Fruit fly (Drosophila melanogaster) whole organism, embryonic: ENCODE measurements around the gene Ada1-1.

Experiments
- Atf-2 ChIP-seq: fragments of 200-800 bp; sonication (Bioruptor generic); optimal IDR thresholded peaks from 2 replicates; lab custom pipeline; 2016; ENCODE audit warnings: missing biosample characterization, missing genetic modification characterization
- B-H2 ChIP-seq: fragments of 200-800 bp; sonication (Bioruptor generic); optimal IDR thresholded peaks from 2 replicates; lab custom pipeline; 2018; ENCODE audit warnings: missing biosample characterization, mild to moderate bottlenecking, missing genetic modification characterization
- BtbVII ChIP-seq: fragments of 200-800 bp; sonication (Bioruptor generic); optimal IDR thresholded peaks from 3 replicates; lab custom pipeline; 2017; ENCODE audit warnings: missing biosample characterization, mild to moderate bottlenecking, missing genetic modification characterization
- CG10979 ChIP-seq: fragments of 200-800 bp; sonication (Bioruptor generic); optimal IDR thresholded peaks from 2 replicates; lab custom pipeline; 2018; ENCODE audit warnings: missing biosample characterization, mild to moderate bottlenecking, missing genetic modification characterization, moderate library complexity
- CG11398 ChIP-seq: fragments of 200-800 bp; sonication (Bioruptor generic); optimal IDR thresholded peaks from 2 replicates; lab custom pipeline; 2016; ENCODE audit warnings: missing biosample characterization, missing genetic modification characterization
- CG11456 ChIP-seq: fragments of 200-800 bp; sonication (Bioruptor generic); IDR thresholded peaks from 3 replicates; pipeline ENCODE4 v1.3.6; 2022; ENCODE audit warnings: missing biosample characterization, missing genetic modification characterization
- CG12769 ChIP-seq: fragments of 200-800 bp; sonication (Bioruptor generic); optimal IDR thresholded peaks from 2 replicates; lab custom pipeline; 2019; ENCODE audit warnings: missing biosample characterization, mild to moderate bottlenecking, missing genetic modification characterization, moderate library complexity
- CG13894 ChIP-seq: fragments of 200-800 bp; sonication (Bioruptor generic); optimal IDR thresholded peaks from 3 replicates; lab custom pipeline; 2018; ENCODE audit warnings: missing biosample characterization, mild to moderate bottlenecking, missing genetic modification characterization, moderate library complexity
- CG15073 ChIP-seq: fragments of 200-800 bp; sonication (Bioruptor generic); optimal IDR thresholded peaks from 2 replicates; lab custom pipeline; 2016; ENCODE audit warnings: missing biosample characterization, missing genetic modification characterization
- CG1647 ChIP-seq: fragments of 200-800 bp; sonication (Bioruptor generic); optimal IDR thresholded peaks from 3 replicates; lab custom pipeline; 2016; ENCODE audit warnings: missing biosample characterization, missing genetic modification characterization
- CG16863 ChIP-seq: fragments of 200-800 bp; sonication (Bioruptor generic); optimal IDR thresholded peaks from 3 replicates; lab custom pipeline; 2016; ENCODE audit warnings: missing biosample characterization, missing genetic modification characterization
- CG17912 ChIP-seq: fragments of 200-800 bp; sonication (Bioruptor generic); optimal IDR thresholded peaks from 2 replicates; lab custom pipeline; 2018; ENCODE audit warnings: missing biosample characterization, mild to moderate bottlenecking, missing genetic modification characterization
- CG1792 ChIP-seq: fragments of 200-800 bp; sonication (Bioruptor generic); optimal IDR thresholded peaks from 2 replicates; lab custom pipeline; 2016; ENCODE audit warnings: missing biosample characterization, missing genetic modification characterization
- CG18599 ChIP-seq: fragments of 200-800 bp; sonication (Bioruptor generic); optimal IDR thresholded peaks from 3 replicates; lab custom pipeline; 2017; ENCODE audit warnings: missing biosample characterization, missing genetic modification characterization, mild to moderate bottlenecking, moderate library complexity, missing genetic modification reagents
- CG2712 ChIP-seq: fragments of 200-800 bp; optimal IDR thresholded peaks from 3 replicates; lab custom pipeline; 2019; ENCODE audit warnings: missing biosample characterization, mild to moderate bottlenecking, missing genetic modification characterization, moderate library complexity
- CG32772 ChIP-seq: fragments of 200-800 bp; sonication (Bioruptor generic); IDR thresholded peaks from 2 replicates; pipeline ENCODE4 v1.3.6; 2022; ENCODE audit warnings: missing biosample characterization, missing genetic modification characterization
- CG3407 ChIP-seq: fragments of 200-800 bp; sonication (Bioruptor generic); optimal IDR thresholded peaks from 2 replicates; lab custom pipeline; 2018; ENCODE audit warnings: missing biosample characterization, mild to moderate bottlenecking, missing genetic modification characterization
- CG3847 ChIP-seq: fragments of 200-800 bp; sonication (Bioruptor generic); IDR thresholded peaks from 2 replicates; pipeline ENCODE4 v1.3.6; 2022; ENCODE audit warnings: missing biosample characterization, missing genetic modification characterization
- CG3995 ChIP-seq: fragments of 200-800 bp; sonication (Bioruptor generic); optimal IDR thresholded peaks from 3 replicates; lab custom pipeline; 2016; ENCODE audit warnings: missing biosample characterization, missing genetic modification characterization
- CG43689 ChIP-seq: fragments of 200-800 bp; sonication (Bioruptor generic); IDR thresholded peaks from 2 replicates; pipeline ENCODE4 v1.3.6; 2022; ENCODE audit warnings: missing biosample characterization, missing genetic modification characterization
- CG4854 ChIP-seq: fragments of 200-800 bp; sonication (Bioruptor generic); optimal IDR thresholded peaks from 2 replicates; lab custom pipeline; 2016; ENCODE audit warnings: missing biosample characterization, missing genetic modification characterization, inconsistent platforms
- CG7357 ChIP-seq: fragments of 200-800 bp; sonication (Bioruptor generic); IDR thresholded peaks from 3 replicates; pipeline ENCODE4 v1.3.6; 2022; ENCODE audit warnings: missing biosample characterization, missing genetic modification characterization
- CG9215 ChIP-seq: fragments of 200-800 bp; sonication (Bioruptor generic); IDR thresholded peaks from 2 replicates; pipeline ENCODE4 v1.3.6; 2022; ENCODE audit warnings: missing biosample characterization, missing genetic modification characterization
- Camta ChIP-seq: fragments of 200-800 bp; sonication (Bioruptor generic); optimal IDR thresholded peaks from 2 replicates; lab custom pipeline; 2016; ENCODE audit warnings: missing biosample characterization, missing genetic modification characterization
- Dll ChIP-seq: fragments of 200-800 bp; sonication (Bioruptor generic); IDR thresholded peaks from 4 replicates; pipeline ENCODE4 v1.3.6; 2022; ENCODE audit warnings: missing biosample characterization, missing genetic modification characterization; ENCODE audit not compliant: partially characterized antibody
- Fer2 ChIP-seq: fragments of 200-800 bp; sonication (Bioruptor generic); optimal IDR thresholded peaks from 2 replicates; lab custom pipeline; 2018; ENCODE audit warnings: missing biosample characterization, mild to moderate bottlenecking, missing genetic modification characterization, moderate library complexity
- Gug ChIP-seq: fragments of 200-800 bp; sonication (Bioruptor generic); IDR thresholded peaks from 4 replicates; pipeline ENCODE4 v1.3.6; 2022; ENCODE audit warnings: missing biosample characterization, missing genetic modification characterization
- HHEX ChIP-seq: fragments of 200-800 bp; sonication (Bioruptor generic); optimal IDR thresholded peaks from 3 replicates; lab custom pipeline; 2017; ENCODE audit warnings: missing biosample characterization, mild to moderate bottlenecking, missing genetic modification characterization, missing genetic modification reagents
- HLH54F ChIP-seq: fragments of 200-800 bp; sonication (Bioruptor generic); optimal IDR thresholded peaks from 3 replicates; lab custom pipeline; 2016; ENCODE audit warnings: missing biosample characterization, missing genetic modification characterization
- Side ChIP-seq: fragments of 200-800 bp; sonication (Bioruptor generic); optimal IDR thresholded peaks from 2 replicates; lab custom pipeline; 2016; ENCODE audit warnings: missing biosample characterization, missing genetic modification characterization
- Sox102F ChIP-seq: fragments of 200-800 bp; sonication (Bioruptor generic); optimal IDR thresholded peaks from 2 replicates; lab custom pipeline; 2018; ENCODE audit warnings: missing biosample characterization, mild to moderate bottlenecking, missing genetic modification characterization, moderate library complexity
- Sry-δ ChIP-seq: fragments of 200-800 bp; sonication (Bioruptor generic); optimal IDR thresholded peaks from 2 replicates; lab custom pipeline; 2016; ENCODE audit warnings: missing biosample characterization, missing genetic modification characterization
- Trl ChIP-seq, 3 experiments: fragments of >200 bp in 2 of 3; fragments of 200-800 bp in 1 of 3; sonication (Bioruptor generic) in 1 of 3; optimal IDR thresholded peaks; 2 replicates in 1 of 3; 3 replicates in 2 of 3; lab custom pipeline; 2016 to 2017; ENCODE audit warnings: missing biosample characterization in 1 of 3, missing genetic modification characterization in 1 of 3
- cas ChIP-seq: fragments of 200-800 bp; sonication (Bioruptor generic); IDR thresholded peaks from 2 replicates; pipeline ENCODE4 v1.3.6; 2022; ENCODE audit warnings: missing biosample characterization, missing genetic modification characterization
- chinmo ChIP-seq: fragments of 200-800 bp; sonication (Bioruptor generic); IDR thresholded peaks from 4 replicates; pipeline ENCODE4 v1.3.6; 2022; ENCODE audit warnings: missing biosample characterization, missing genetic modification characterization; ENCODE audit not compliant: partially characterized antibody
- chn ChIP-seq: fragments of 200-800 bp; sonication (Bioruptor generic); optimal IDR thresholded peaks from 2 replicates; lab custom pipeline; 2016; ENCODE audit warnings: missing biosample characterization, missing genetic modification characterization
- corto ChIP-seq: fragments of 200-800 bp; sonication (Bioruptor generic); optimal IDR thresholded peaks from 2 replicates; lab custom pipeline; 2016; ENCODE audit warnings: missing biosample characterization, mild to moderate bottlenecking, missing genetic modification characterization, moderate library complexity
- crp ChIP-seq, 2 experiments: fragments of 200-800 bp; sonication (Bioruptor generic); optimal IDR thresholded peaks; 2 replicates in 1 of 2; 3 replicates in 1 of 2; lab custom pipeline; 2017; ENCODE audit warnings: missing biosample characterization in 2 of 2, missing genetic modification characterization in 2 of 2, mild to moderate bottlenecking in 1 of 2, moderate library complexity in 1 of 2
- eve ChIP-seq, 2 experiments: fragments of >200 bp; optimal IDR thresholded peaks; 2 replicates each; lab custom pipeline; 2017; ENCODE audit warnings: missing biosample characterization in 2 of 2, missing genetic modification characterization in 2 of 2
- gcm2 ChIP-seq: fragments of 200-800 bp; sonication (Bioruptor generic); optimal IDR thresholded peaks from 2 replicates; lab custom pipeline; 2016; ENCODE audit warnings: missing biosample characterization, missing genetic modification characterization
- hth ChIP-seq: fragments of >200 bp; optimal IDR thresholded peaks from 2 replicates; lab custom pipeline; 2017; ENCODE audit warnings: inconsistent platforms
- knrl ChIP-seq: fragments of 200-800 bp; sonication (Bioruptor generic); IDR thresholded peaks from 3 replicates; pipeline ENCODE4 v1.3.6; 2022; ENCODE audit warnings: missing biosample characterization, missing genetic modification characterization; ENCODE audit not compliant: partially characterized antibody
- nerfin-2 ChIP-seq: fragments of 200-800 bp; sonication (Bioruptor generic); IDR thresholded peaks from 2 replicates; pipeline ENCODE4 v1.3.6; 2022; ENCODE audit warnings: missing biosample characterization, missing genetic modification characterization; ENCODE audit not compliant: partially characterized antibody
- pan ChIP-seq, 4 experiments: fragments of >200 bp in 3 of 4; fragments of 200-800 bp in 1 of 4; sonication (Bioruptor generic) in 1 of 4; optimal IDR thresholded peaks in 3 of 4; IDR thresholded peaks in 1 of 4; 2 replicates each; pipeline versions ENCODE4 v1.3.6 to Lab custom; 2017 to 2022; ENCODE audit warnings: missing biosample characterization in 2 of 4, missing genetic modification characterization in 2 of 4, mixed read lengths in 1 of 4
- run ChIP-seq: fragments of 200-800 bp; sonication (Bioruptor generic); optimal IDR thresholded peaks from 3 replicates; lab custom pipeline; 2018; ENCODE audit warnings: missing biosample characterization, mild to moderate bottlenecking, missing genetic modification characterization
- slou ChIP-seq: fragments of 200-800 bp; sonication (Bioruptor generic); optimal IDR thresholded peaks from 3 replicates; lab custom pipeline; 2016; ENCODE audit warnings: missing biosample characterization, missing genetic modification characterization
- twi ChIP-seq: fragments of 200-800 bp; optimal IDR thresholded peaks from 2 replicates; lab custom pipeline; 2019; ENCODE audit warnings: missing biosample characterization, mild to moderate bottlenecking, missing genetic modification characterization, moderate library complexity
- vfl ChIP-seq: fragments of 200-800 bp; sonication (Bioruptor generic); optimal IDR thresholded peaks from 2 replicates; lab custom pipeline; 2016; ENCODE audit warnings: missing biosample characterization, missing genetic modification characterization
- zen2 ChIP-seq: fragments of 200-800 bp; sonication (Bioruptor generic); IDR thresholded peaks from 3 replicates; pipeline ENCODE4 v1.3.6; 2022; ENCODE audit warnings: missing biosample characterization, missing genetic modification characterization; ENCODE audit not compliant: partially characterized antibody

Gene Ada1-1

DNA sequence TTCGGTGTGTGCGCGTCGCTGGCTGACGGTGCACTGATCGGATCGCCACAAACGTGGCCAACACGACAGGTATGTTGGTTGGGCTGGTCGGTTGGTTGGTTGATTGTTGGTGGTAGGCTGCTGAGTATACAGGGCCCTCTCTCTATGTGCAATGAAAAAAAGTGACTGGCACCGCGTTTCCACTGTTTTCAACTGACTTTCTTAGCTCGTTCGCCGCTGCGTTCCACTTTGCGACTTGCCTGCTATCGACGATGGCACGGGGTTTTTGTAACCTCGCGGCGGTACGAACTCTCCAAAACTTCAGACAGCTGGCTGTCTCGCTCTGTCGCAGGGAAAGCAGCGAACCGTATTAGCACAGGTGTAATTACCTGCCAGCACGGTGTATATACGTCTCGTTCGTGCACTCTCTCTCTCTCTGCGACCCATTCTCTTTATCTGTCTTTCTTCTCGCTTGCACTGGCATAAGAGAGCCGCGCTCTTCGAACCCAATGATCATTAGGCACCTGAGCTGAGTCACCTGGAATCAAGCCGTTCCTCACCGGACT lies 25.7 kb upstream of the Ada1-1 start (continued):
- TF ChIP-seq CG3407 (GFP tag; lab: Kevin White, UChicago) (no peak), CG17912 (GFP tag; lab: Kevin White, UChicago) (no peak), chinmo (GFP tag; lab: Robert Waterston, UW) (peak; percentile 88; the same call in 3 of the 4 replicates), Side (GFP tag; lab: Kevin White, UChicago) (peak; percentile 25), Sox102F (GFP tag; lab: Kevin White, UChicago) (no peak), CG2712 (peak; percentile 34), hth (lab: Kevin White, UChicago) (no peak), CG32772 (GFP tag; lab: Robert Waterston, UW) (0 out of 2 replicates have a peak, but pooled peaks have one; percentile 31), CG3995 (GFP tag; lab: Kevin White, UChicago) (peak; percentile 69), CG11456 (GFP tag; lab: Robert Waterston, UW) (0 out of 3 replicates have a peak, but pooled peaks have one; percentile 51), eve (GFP tag; optimal IDR thresholded peaks at IDR 0.05; lab: Kevin White, UChicago) (no peak), B-H2 (GFP tag; lab: Kevin White, UChicago) (no peak), HHEX (peak; percentile 23), CG43689 (GFP tag; lab: Robert Waterston, UW) (no peak), run (no peak), CG11398 (GFP tag; lab: Kevin White, UChicago) (peak; percentile 5), CG3847 (GFP tag; lab: Robert Waterston, UW) (no peak), Atf-2 (GFP tag; lab: Kevin White, UChicago) (no peak), twi (tag; lab: Kevin White, UChicago) (no peak), slou (no peak), CG10979 (tag; lab: Kevin White, UChicago) (no peak), CG7357 (GFP tag; lab: Robert Waterston, UW) (no peak), Trl (optimal IDR thresholded peaks at IDR 0.05; lab: Kevin White, UChicago) (peak; percentile 88 to 94), Trl (GFP tag; optimal IDR thresholded peaks at IDR 0.05; lab: Kevin White, UChicago) (peak; percentile 55), corto (GFP tag; lab: Kevin White, UChicago) (no peak), Fer2 (no peak), crp (GFP tag; optimal IDR thresholded peaks at IDR 0.05; lab: Kevin White, UChicago) (no peak), CG1792 (GFP tag; lab: Kevin White, UChicago) (no peak), CG18599 (peak; percentile 40), pan (optimal IDR thresholded peaks at IDR 0.05; lab: Kevin White, UChicago) (no peak), pan (GFP tag; optimal IDR thresholded peaks at IDR 0.05 in 1 of 2, IDR thresholded peaks at IDR 0.05 in 1 of 2) (peak in 1 of 2 experiments; percentile 28), CG15073 (GFP tag; lab: Kevin White, UChicago) (no peak), nerfin-2 (no peak), Dll (GFP tag; lab: Robert Waterston, UW) (no peak), CG4854 (GFP tag; lab: Kevin White, UChicago) (no peak), CG13894 (tag; lab: Kevin White, UChicago) (peak; percentile 44), gcm2 (GFP tag; lab: Kevin White, UChicago) (no peak), Gug (GFP tag; lab: Robert Waterston, UW) (0 out of 4 replicates have a peak, but pooled peaks have one; percentile 7), CG12769 (peak; percentile 79), knrl (GFP tag; lab: Robert Waterston, UW) (peak; percentile 43; the same call in 1 of the 3 replicates), zen2 (GFP tag; lab: Robert Waterston, UW) (no peak), CG16863 (GFP tag; lab: Kevin White, UChicago) (no peak), CG9215 (GFP tag; lab: Robert Waterston, UW) (no peak), CG1647 (GFP tag; lab: Kevin White, UChicago) (peak; percentile 58), HLH54F (GFP tag; lab: Kevin White, UChicago) (no peak), Sry-δ (GFP tag; lab: Kevin White, UChicago) (no peak), BtbVII (GFP tag; lab: Kevin White, UChicago) (no peak), Camta (GFP tag; lab: Kevin White, UChicago) (peak; percentile 11), vfl (GFP tag; lab: Kevin White, UChicago) (no peak), chn (GFP tag; lab: Kevin White, UChicago) (peak; percentile 17), cas (GFP tag; lab: Robert Waterston, UW) (no peak)
